Worm (Caenorhabditis elegans) whole organism, midembryonic: Measurements from ENCODE around the gene sri-45.
"Not testable (repeated sequence)": the region's sequence is repeated elsewhere in the genome, so short reads cannot be mapped to it uniquely, and the experiment has no call there.

ENCODE experiments used
- cog-1 ChIP-seq: sonication (generic microtip); optimal IDR thresholded peaks from 2 replicates; lab custom pipeline; 2016; ENCODE audit warnings: missing genetic modification characterization, missing compliant biosample characterization
- klf-2 ChIP-seq: fragments of 200-800 bp; sonication (Bioruptor generic); conservative IDR thresholded peaks from 2 replicates; pipeline ENCODE4 v1.3.6; 2022; ENCODE audit warnings: missing genetic modification reagents, missing genetic modification characterization, missing compliant biosample characterization
- med-1 ChIP-seq: sonication (generic microtip); optimal IDR thresholded peaks from 2 replicates; lab custom pipeline; 2017; ENCODE audit warnings: missing genetic modification characterization, mild to moderate bottlenecking, missing compliant biosample characterization, antibody characterized with exemption, missing genetic modification reagents; ENCODE audit not compliant: insufficient read depth
- ref-1 ChIP-seq: fragments of 200-800 bp; sonication (Bioruptor generic); conservative IDR thresholded peaks from 2 replicates; pipeline ENCODE4 v1.3.6; 2022; ENCODE audit warnings: missing genetic modification reagents, missing genetic modification characterization, missing compliant biosample characterization
- ztf-29 ChIP-seq: fragments of 200-800 bp; sonication (Bioruptor generic); IDR thresholded peaks from 2 replicates; pipeline ENCODE4 v1.3.6; 2022; ENCODE audit warnings: missing genetic modification reagents, missing genetic modification characterization, missing compliant biosample characterization

DNA sequence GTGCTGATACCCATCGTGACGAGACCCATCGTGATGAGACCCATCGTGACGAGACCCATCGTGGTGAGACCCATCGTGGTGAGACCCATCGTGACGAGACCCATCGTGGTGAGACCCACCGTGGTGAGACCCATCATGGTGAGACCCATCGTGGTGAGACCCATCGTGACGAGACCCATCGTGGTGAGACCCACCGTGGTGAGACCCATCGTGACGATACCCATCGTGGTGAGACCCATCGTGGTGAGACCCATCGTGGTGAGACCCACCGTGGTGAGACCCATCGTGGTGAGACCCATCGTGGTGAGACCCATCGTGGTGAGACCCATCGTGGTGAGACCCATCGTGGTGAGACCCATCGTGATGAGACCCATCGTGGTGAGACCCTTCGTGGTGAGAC lies 36.9 kb upstream of the sri-45 start:
- not testable (repeated sequence) for TF ChIP-seq med-1 (GFP tag; lab: Kevin White, UChicago); ref-1 (GFP tag; lab: Robert Waterston, UW); cog-1 (tag; lab: Kevin White, UChicago); ztf-29 (GFP tag; lab: Robert Waterston, UW); klf-2 (GFP tag; lab: Robert Waterston, UW)
